Worm (Caenorhabditis elegans) whole organism, midembryonic: ENCODE measurements around the gene F21C10.3.

Experiments
- T22C8.4 ChIP-seq: fragments of 200-800 bp; sonication (Bioruptor generic); IDR thresholded peaks from 2 replicates; pipeline ENCODE4 v1.3.6; 2022; ENCODE audit warnings: missing genetic modification characterization, missing compliant biosample characterization
- cog-1 ChIP-seq: sonication (generic microtip); optimal IDR thresholded peaks from 2 replicates; lab custom pipeline; 2016; ENCODE audit warnings: missing genetic modification characterization, missing compliant biosample characterization
- flt-1 ChIP-seq: fragments of 200-800 bp; sonication (Bioruptor generic); IDR thresholded peaks from 2 replicates; pipeline ENCODE4 v1.3.6; 2022; ENCODE audit warnings: missing genetic modification characterization, missing compliant biosample characterization
- klf-2 ChIP-seq: fragments of 200-800 bp; sonication (Bioruptor generic); conservative IDR thresholded peaks from 2 replicates; pipeline ENCODE4 v1.3.6; 2022; ENCODE audit warnings: missing genetic modification reagents, missing genetic modification characterization, missing compliant biosample characterization
- med-1 ChIP-seq: sonication (generic microtip); optimal IDR thresholded peaks from 2 replicates; lab custom pipeline; 2017; ENCODE audit warnings: missing genetic modification characterization, mild to moderate bottlenecking, missing compliant biosample characterization, antibody characterized with exemption, missing genetic modification reagents; ENCODE audit not compliant: insufficient read depth
- ref-1 ChIP-seq: fragments of 200-800 bp; sonication (Bioruptor generic); conservative IDR thresholded peaks from 2 replicates; pipeline ENCODE4 v1.3.6; 2022; ENCODE audit warnings: missing genetic modification reagents, missing genetic modification characterization, missing compliant biosample characterization
- tab-1 ChIP-seq: fragments of 200-800 bp; sonication (Bioruptor generic); IDR thresholded peaks from 2 replicates; pipeline ENCODE4 v1.3.6; 2022; ENCODE audit warnings: missing genetic modification characterization, missing compliant biosample characterization
- ztf-23 ChIP-seq: fragments of 200-800 bp; sonication (Bioruptor generic); IDR thresholded peaks from 2 replicates; pipeline ENCODE4 v1.3.6; 2022; ENCODE audit warnings: missing genetic modification reagents, missing genetic modification characterization, missing compliant biosample characterization
- ztf-29 ChIP-seq: fragments of 200-800 bp; sonication (Bioruptor generic); IDR thresholded peaks from 2 replicates; pipeline ENCODE4 v1.3.6; 2022; ENCODE audit warnings: missing genetic modification reagents, missing genetic modification characterization, missing compliant biosample characterization

The F21C10.3 gene

DNA sequence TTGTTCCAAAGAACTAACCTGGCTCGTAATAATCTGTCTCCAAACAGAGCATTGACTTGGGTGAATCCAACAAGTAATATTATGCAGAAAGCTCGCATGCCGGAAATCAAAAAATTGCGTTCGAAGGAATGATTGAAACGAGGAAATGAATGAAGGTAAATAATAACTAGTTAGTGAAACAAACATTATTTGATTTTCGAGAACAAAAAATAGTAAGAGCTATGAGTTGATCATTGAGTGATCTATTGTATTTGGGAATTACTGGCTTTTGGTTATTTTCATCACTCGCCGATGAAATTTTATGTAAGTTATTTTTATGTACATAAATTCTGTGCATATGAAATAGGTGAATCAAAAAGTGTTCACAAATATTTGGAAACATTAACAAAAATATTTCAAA, 26.9 kb downstream of the F21C10.3 start, which contains the start of gene B0222.5:
TSS of gene B0222.5 (minus strand) at position 101 of the 400 bp plus-strand sequence.
- TF ChIP-seq tab-1 (GFP tag; lab: Robert Waterston, UW) (no peak), cog-1 (tag; lab: Kevin White, UChicago) (no peak), ztf-23 (GFP tag; lab: Robert Waterston, UW) (no peak), ref-1 (no peak), med-1 (no peak), ztf-29 (GFP tag; lab: Robert Waterston, UW) (no peak), T22C8.4 (GFP tag; lab: Robert Waterston, UW) (no peak), klf-2 (no peak), flt-1 (GFP tag; lab: Robert Waterston, UW) (no peak)

DNA sequence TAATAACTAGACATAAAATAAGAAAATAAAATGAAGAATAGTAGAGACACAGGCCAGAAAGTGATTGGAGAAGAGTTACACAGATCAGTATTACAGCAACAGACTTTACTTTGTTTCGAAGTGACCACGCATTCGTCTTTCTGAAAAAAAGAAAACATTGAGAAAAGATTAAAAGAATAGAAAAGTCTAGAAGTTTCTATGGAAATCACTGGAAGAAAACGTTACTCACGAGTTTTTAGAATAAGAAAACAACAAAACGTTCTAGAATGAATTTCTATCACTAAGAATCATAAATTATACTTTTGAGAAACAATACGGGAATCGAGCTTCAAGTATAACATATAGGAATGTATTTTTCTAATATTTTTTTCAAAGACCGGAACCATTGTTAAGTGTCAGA, 27.7 kb downstream of the F21C10.3 start:
- TF ChIP-seq ztf-23 (GFP tag; lab: Robert Waterston, UW) (no peak), klf-2 (no peak), flt-1 (GFP tag; lab: Robert Waterston, UW) (no peak), ztf-29 (GFP tag; lab: Robert Waterston, UW) (no peak), ref-1 (no peak), T22C8.4 (GFP tag; lab: Robert Waterston, UW) (no peak)

ce11 chrV:9156679-9157078, 28.8 kb downstream of the F21C10.3 start, which contains the start of gene B0222.15:
TSS of gene B0222.15 (minus strand) at chrV:9156779.
- no peak for TF ChIP-seq klf-2
- TF ChIP-seq ztf-29 (GFP tag; lab: Robert Waterston, UW), result no peak
- TF ChIP-seq T22C8.4 (GFP tag; lab: Robert Waterston, UW), result no peak
- TF ChIP-seq med-1, result no peak
- TF ChIP-seq ztf-23 (GFP tag; lab: Robert Waterston, UW), result no peak
- no peak for TF ChIP-seq cog-1 (tag; lab: Kevin White, UChicago)
- TF ChIP-seq ref-1, result no peak
- TF ChIP-seq tab-1 (GFP tag; lab: Robert Waterston, UW), result no peak
- no peak for TF ChIP-seq flt-1 (GFP tag; lab: Robert Waterston, UW)

DNA sequence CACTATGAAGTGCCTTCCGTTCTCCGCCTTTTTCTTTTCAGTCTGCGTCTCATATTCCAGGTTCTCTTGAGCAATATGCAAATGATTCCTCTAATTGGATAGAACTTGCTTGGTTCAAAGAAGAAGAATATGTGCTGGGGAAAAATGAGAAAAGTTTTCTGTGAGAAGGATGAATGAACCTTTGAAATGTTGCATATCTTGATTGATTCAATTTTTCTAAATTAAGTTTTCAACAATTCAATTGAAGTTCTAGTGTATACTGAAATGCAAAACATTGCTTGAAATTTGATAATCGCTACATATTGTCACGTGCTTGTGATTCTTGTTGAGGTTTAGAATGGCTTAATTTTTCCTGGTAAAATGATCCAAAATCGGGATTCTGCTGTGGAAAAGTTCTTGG, 29.7 kb downstream of the F21C10.3 start:
- no peak for TF ChIP-seq ztf-23 (GFP tag; lab: Robert Waterston, UW)
- no peak for TF ChIP-seq med-1
- no peak for TF ChIP-seq flt-1 (GFP tag; lab: Robert Waterston, UW)
- no peak for TF ChIP-seq tab-1 (GFP tag; lab: Robert Waterston, UW)
- no peak for TF ChIP-seq T22C8.4 (GFP tag; lab: Robert Waterston, UW)
- TF ChIP-seq ref-1, result no peak
- TF ChIP-seq cog-1 (tag; lab: Kevin White, UChicago), result no peak
- TF ChIP-seq klf-2, result no peak
- TF ChIP-seq ztf-29 (GFP tag; lab: Robert Waterston, UW), result no peak

ce11 chrV:9160224-9160886, 32.5 kb downstream of the F21C10.3 start, which contains the start of gene col-144:
TSS of gene col-144 (minus strand) at chrV:9160642.
- TF ChIP-seq klf-2 (no peak), T22C8.4 (GFP tag; lab: Robert Waterston, UW) (no peak), flt-1 (GFP tag; lab: Robert Waterston, UW) (no peak), tab-1 (GFP tag; lab: Robert Waterston, UW) (no peak), ztf-29 (GFP tag; lab: Robert Waterston, UW) (no peak), ref-1 (no peak), ztf-23 (GFP tag; lab: Robert Waterston, UW) (no peak), cog-1 (tag; lab: Kevin White, UChicago) (no peak), med-1 (no peak)

DNA sequence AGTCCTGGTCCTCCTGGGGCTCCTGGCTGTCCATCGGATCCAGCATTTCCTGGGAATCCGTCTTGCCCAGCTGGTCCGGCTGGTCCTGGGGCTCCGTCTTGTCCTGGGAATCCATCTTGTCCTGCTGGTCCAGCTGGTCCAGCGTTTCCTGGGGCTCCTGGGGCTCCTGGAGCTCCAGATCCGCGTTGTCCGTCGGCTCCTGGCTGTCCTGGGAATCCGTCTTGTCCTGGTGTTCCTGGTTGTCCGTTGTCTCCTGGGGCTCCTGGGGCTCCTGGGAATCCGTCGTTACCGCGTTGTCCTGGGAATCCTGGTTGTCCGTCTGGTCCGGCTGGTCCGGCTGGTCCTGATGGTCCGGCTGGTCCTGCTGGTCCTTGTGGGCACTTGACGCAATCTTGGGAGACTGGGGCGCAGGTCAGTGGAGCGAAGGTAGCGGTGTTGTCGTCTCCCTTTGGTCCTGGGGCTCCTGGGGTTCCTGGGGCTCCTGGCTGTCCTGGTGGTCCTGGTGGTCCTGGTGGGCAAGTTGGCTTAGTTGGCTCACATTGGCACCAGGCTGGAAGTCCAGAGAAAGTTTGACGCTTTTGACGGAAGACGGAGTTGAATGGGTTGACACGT, 34.4 kb downstream of the F21C10.3 start:
- TF ChIP-seq flt-1 (GFP tag; lab: Robert Waterston, UW) (no peak), ztf-29 (GFP tag; lab: Robert Waterston, UW) (no peak), ref-1 (no peak), T22C8.4 (GFP tag; lab: Robert Waterston, UW) (no peak), cog-1 (tag; lab: Kevin White, UChicago) (no peak), med-1 (no peak), tab-1 (GFP tag; lab: Robert Waterston, UW) (no peak), ztf-23 (GFP tag; lab: Robert Waterston, UW) (no peak), klf-2 (no peak)

DNA sequence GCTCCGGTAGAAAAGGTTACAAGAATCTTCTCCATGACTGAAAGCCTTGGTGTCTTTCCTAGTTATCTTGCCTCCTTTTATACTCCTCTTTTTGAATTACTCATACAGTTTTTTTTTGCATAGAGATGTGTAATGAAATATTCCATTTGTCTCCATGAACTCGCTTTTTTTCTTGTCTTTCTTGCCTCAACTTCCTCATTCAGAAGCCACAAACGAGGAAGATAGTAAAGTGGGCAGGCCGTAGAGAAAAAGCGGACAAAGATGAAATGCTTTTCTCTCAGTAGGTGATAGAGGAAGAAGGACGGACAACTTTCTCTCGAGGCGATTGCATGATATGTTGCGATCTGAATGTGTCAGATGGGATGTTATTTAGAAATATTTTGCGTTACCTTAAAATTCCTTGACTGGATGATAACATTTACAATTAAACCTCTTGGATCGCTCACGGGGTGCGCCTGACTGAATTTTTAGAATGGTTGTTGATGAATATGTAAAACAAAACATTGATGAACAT, 35.1 kb downstream of the F21C10.3 start, which contains the start of gene col-145:
TSS of gene col-145 (minus strand) at position 51 of the 514 bp plus-strand sequence.
- TF ChIP-seq klf-2 (no peak), cog-1 (tag; lab: Kevin White, UChicago) (no peak), flt-1 (GFP tag; lab: Robert Waterston, UW) (no peak), T22C8.4 (GFP tag; lab: Robert Waterston, UW) (no peak), med-1 (no peak), ztf-23 (GFP tag; lab: Robert Waterston, UW) (no peak), ref-1 (no peak), ztf-29 (GFP tag; lab: Robert Waterston, UW) (no peak), tab-1 (GFP tag; lab: Robert Waterston, UW) (no peak)

DNA sequence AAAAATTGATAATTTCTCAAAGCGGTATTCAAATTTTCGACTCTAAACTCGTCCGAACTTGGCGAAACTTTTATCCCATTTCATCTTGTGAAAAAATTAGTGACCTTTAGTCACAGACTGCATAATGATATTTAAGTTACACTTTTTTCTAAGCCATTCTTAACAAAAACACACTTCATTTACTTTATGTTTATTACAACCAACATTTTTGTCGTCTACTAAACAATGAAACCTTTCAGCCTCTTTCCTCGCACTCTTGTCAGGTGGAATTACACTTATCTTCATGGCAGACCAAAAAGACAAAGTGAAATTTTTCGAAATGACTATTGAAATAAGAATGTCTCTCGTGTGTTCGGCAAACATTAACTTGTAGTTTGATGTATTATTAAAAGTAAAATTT, 36.0 kb downstream of the F21C10.3 start:
- TF ChIP-seq cog-1 (tag; lab: Kevin White, UChicago) (no peak), ztf-23 (GFP tag; lab: Robert Waterston, UW) (no peak)

DNA sequence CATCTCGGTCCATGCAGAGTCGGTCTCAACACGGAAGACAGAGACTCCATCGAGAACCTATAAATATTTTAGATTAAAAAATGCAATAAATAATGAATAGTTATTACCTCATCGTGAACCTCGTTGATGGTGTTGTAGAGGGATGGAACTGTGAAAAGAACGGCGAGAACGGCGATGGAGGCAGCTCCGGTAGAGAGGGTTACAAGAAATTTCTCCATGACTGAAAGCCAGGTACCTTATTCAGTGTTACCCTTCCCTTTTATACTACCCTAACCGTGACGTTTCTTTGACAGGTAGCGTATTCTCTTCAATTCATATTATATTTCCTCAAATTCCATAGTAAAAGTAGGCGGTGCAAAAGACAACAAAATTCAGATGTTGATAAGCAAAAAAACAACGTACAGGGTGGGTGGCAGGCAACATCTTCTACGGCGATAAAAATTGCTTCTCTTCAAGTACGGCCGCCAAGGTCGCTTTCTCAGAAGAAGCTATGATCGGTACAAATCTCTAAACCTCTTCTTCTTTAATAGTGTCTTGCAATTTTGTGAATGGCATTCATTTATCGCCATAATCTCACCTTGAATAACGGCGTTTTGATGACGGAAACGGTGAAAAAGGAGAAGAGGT, 37.3 kb downstream of the F21C10.3 start, which contains the start of gene col-10:
TSS of gene col-10 (minus strand) at position 235 of the 627 bp plus-strand sequence.
- TF ChIP-seq ztf-29 (GFP tag; lab: Robert Waterston, UW) (no peak), tab-1 (GFP tag; lab: Robert Waterston, UW) (no peak), ref-1 (no peak), T22C8.4 (GFP tag; lab: Robert Waterston, UW) (no peak), klf-2 (no peak), ztf-23 (GFP tag; lab: Robert Waterston, UW) (no peak), med-1 (no peak), flt-1 (GFP tag; lab: Robert Waterston, UW) (no peak)
